Worm (Caenorhabditis elegans) whole organism, mixed stage, embryonic: ENCODE results near the gene srw-7.

ENCODE experiments used
- bed-3 ChIP-seq: fragments of 200-800 bp; sonication (Bioruptor generic); optimal IDR thresholded peaks from 3 replicates; lab custom pipeline; 2018; ENCODE audit warnings: mild to moderate bottlenecking, missing genetic modification characterization, moderate library complexity, missing compliant biosample characterization
- blmp-1 ChIP-seq: fragments of 150-350 bp; optimal IDR thresholded peaks from 2 replicates; lab custom pipeline; 2014; ENCODE audit warnings: missing biosample characterization, missing genetic modification characterization
- ceh-39 ChIP-seq: fragments of 150-350 bp; optimal IDR thresholded peaks from 2 replicates; lab custom pipeline; 2014; ENCODE audit warnings: missing biosample characterization, missing genetic modification characterization
- ceh-43 ChIP-seq: fragments of 200-800 bp; sonication (Bioruptor generic); optimal IDR thresholded peaks from 2 replicates; lab custom pipeline; 2018; ENCODE audit warnings: mild to moderate bottlenecking, missing genetic modification characterization, moderate library complexity, missing compliant biosample characterization
- ceh-83 ChIP-seq: fragments of 200-800 bp; sonication (Bioruptor generic); optimal IDR thresholded peaks from 2 replicates; lab custom pipeline; 2018; ENCODE audit warnings: mild to moderate bottlenecking, missing genetic modification characterization, missing compliant biosample characterization
- ces-1 ChIP-seq: fragments of 150-350 bp; optimal IDR thresholded peaks from 2 replicates; lab custom pipeline; 2014; ENCODE audit warnings: missing biosample characterization, missing genetic modification reagents, missing genetic modification characterization
- elt-1 ChIP-seq: sonication (generic microtip); optimal IDR thresholded peaks from 2 replicates; lab custom pipeline; 2017; ENCODE audit warnings: missing genetic modification characterization, mild to moderate bottlenecking, missing compliant biosample characterization, antibody characterized with exemption, moderate library complexity, borderline replicate concordance; ENCODE audit not compliant: insufficient read depth
- elt-3 ChIP-seq: fragments of 150-350 bp; optimal IDR thresholded peaks from 2 replicates; lab custom pipeline; 2014; ENCODE audit warnings: missing biosample characterization, missing genetic modification characterization
- flh-1 ChIP-seq: fragments of 200-800 bp; sonication (Bioruptor generic); optimal IDR thresholded peaks from 2 replicates; lab custom pipeline; 2018; ENCODE audit warnings: mild to moderate bottlenecking, missing genetic modification characterization, moderate library complexity, missing compliant biosample characterization
- ham-2 ChIP-seq: fragments of 200-800 bp; sonication (Bioruptor generic); optimal IDR thresholded peaks from 2 replicates; lab custom pipeline; 2018; ENCODE audit warnings: mild to moderate bottlenecking, missing genetic modification characterization, missing compliant biosample characterization
- lin-13 ChIP-seq: fragments of 150-350 bp; optimal IDR thresholded peaks from 2 replicates; lab custom pipeline; 2014; ENCODE audit warnings: missing biosample characterization, missing genetic modification characterization
- lin-32 ChIP-seq: fragments of 200-800 bp; sonication (Bioruptor generic); optimal IDR thresholded peaks from 2 replicates; lab custom pipeline; 2018; ENCODE audit warnings: mild to moderate bottlenecking, missing genetic modification characterization, missing compliant biosample characterization
- lsy-2 ChIP-seq: fragments of 150-350 bp; optimal IDR thresholded peaks from 2 replicates; lab custom pipeline; 2014; ENCODE audit warnings: missing biosample characterization, missing genetic modification characterization
- mab-5 ChIP-seq: fragments of 150-350 bp; optimal IDR thresholded peaks from 2 replicates; lab custom pipeline; 2014; ENCODE audit warnings: missing biosample characterization, missing genetic modification characterization
- mep-1 ChIP-seq: fragments of 150-350 bp; optimal IDR thresholded peaks from 2 replicates; lab custom pipeline; 2017; ENCODE audit warnings: missing biosample characterization, missing genetic modification reagents, missing genetic modification characterization, inconsistent platforms
- nhr-12 ChIP-seq: fragments of 150-350 bp; optimal IDR thresholded peaks from 2 replicates; lab custom pipeline; 2014; ENCODE audit warnings: missing biosample characterization, missing genetic modification characterization
- nhr-2 ChIP-seq: fragments of 150-350 bp; optimal IDR thresholded peaks from 2 replicates; lab custom pipeline; 2014; ENCODE audit warnings: missing biosample characterization, missing genetic modification characterization
- nhr-237 ChIP-seq: fragments of 150-350 bp; optimal IDR thresholded peaks from 2 replicates; lab custom pipeline; 2014; ENCODE audit warnings: missing biosample characterization, missing genetic modification characterization
- nhr-76 ChIP-seq: sonication (generic microtip); optimal IDR thresholded peaks from 2 replicates; lab custom pipeline; 2017; ENCODE audit warnings: missing biosample characterization, missing genetic modification characterization
- snpc-4 ChIP-seq: fragments of 150-350 bp; optimal IDR thresholded peaks from 2 replicates; lab custom pipeline; 2014; ENCODE audit warnings: missing biosample characterization, missing genetic modification characterization
- unc-120 ChIP-seq: sonication (generic microtip); optimal IDR thresholded peaks from 2 replicates; lab custom pipeline; 2017; ENCODE audit warnings: missing genetic modification characterization, missing compliant biosample characterization; ENCODE audit not compliant: poor library complexity, severe bottlenecking
- unc-62 ChIP-seq: fragments of 150-350 bp; optimal IDR thresholded peaks from 2 replicates; lab custom pipeline; 2014; ENCODE audit warnings: missing biosample characterization, missing genetic modification reagents, missing genetic modification characterization

Gene srw-7

DNA sequence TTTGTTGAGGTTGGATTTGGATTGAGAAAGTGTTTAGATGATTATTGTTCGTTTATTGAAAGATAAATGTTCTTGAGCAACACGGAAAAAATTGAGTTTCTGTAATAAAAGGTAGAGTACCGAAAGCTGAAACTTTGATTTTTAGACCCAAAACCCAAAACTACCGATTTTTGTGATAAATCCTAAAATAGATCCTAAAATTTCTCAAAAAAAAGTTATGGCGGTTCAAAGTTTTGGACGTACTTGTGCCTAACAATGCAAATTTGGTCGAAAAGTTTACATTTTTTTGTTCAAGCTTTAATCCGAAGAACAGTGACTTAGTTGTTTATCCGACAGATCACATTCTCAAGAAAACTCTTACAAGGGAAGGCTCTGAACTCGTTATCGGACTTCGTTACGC is 41.2 kb downstream of the srw-7 start, which contains the start of gene nhr-185:
nhr-185 (minus strand) TSS at position 101 of the 400 bp plus-strand sequence.
- TF ChIP-seq ces-1 (GFP tag; lab: Kevin White, UChicago) (no peak), nhr-12 (tag; lab: Kevin White, UChicago) (no peak), unc-62 (GFP tag; lab: Kevin White, UChicago) (no peak), ham-2 (GFP tag; lab: Kevin White, UChicago) (no peak), ceh-43 (GFP tag; lab: Kevin White, UChicago) (no peak), unc-120 (tag; lab: Kevin White, UChicago) (no peak), elt-1 (tag; lab: Kevin White, UChicago) (no peak), mab-5 (tag; lab: Kevin White, UChicago) (no peak), lin-13 (tag; lab: Kevin White, UChicago) (no peak), ceh-39 (no peak), ceh-83 (GFP tag; lab: Kevin White, UChicago) (no peak), nhr-2 (tag; lab: Kevin White, UChicago) (no peak), mep-1 (tag; lab: Kevin White, UChicago) (no peak), flh-1 (GFP tag; lab: Kevin White, UChicago) (no peak)

DNA sequence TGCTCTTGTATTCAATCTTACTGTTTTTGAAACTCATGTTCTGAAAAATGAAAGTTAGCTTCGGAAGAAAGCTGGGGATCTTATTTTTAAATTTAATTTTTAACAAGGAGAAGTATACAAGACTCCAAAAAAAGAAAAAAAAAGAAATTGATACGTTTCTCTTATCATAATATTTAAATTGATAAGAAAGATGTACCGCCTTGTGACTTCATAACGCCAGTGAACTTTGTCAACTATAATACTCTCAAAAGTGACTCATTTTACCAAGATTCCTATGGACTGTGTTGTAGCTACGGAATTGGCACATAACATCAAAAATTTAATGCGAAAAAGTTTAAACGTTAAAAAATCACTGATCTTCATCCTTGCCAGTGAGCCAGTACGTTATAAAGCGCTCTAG is 45.7 kb downstream of the srw-7 start:
- TF ChIP-seq unc-120 (tag; lab: Kevin White, UChicago) (no peak), elt-3 (tag; lab: Kevin White, UChicago) (no peak)

- TF ChIP-seq blmp-1 (tag; lab: Kevin White, UChicago) (no peak), lin-32 (no peak), lsy-2 (no peak), nhr-76 (no peak), ceh-39 (no peak), mep-1 (tag; lab: Kevin White, UChicago) (no peak), ces-1 (GFP tag; lab: Kevin White, UChicago) (no peak)
These were observed 48.8 kb downstream of the srw-7 start, which contains the start of gene nhr-186 for ce11 chrV:3854847-3855246. Gene nhr-186 (minus strand): TSS chrV:3854947.

- TF ChIP-seq elt-1 (tag; lab: Kevin White, UChicago) (no peak), lin-32 (no peak), bed-3 (GFP tag; lab: Kevin White, UChicago) (no peak), mab-5 (tag; lab: Kevin White, UChicago) (no peak), mep-1 (tag; lab: Kevin White, UChicago) (no peak), nhr-237 (tag; lab: Kevin White, UChicago) (no peak), snpc-4 (tag; lab: Kevin White, UChicago) (no peak), lsy-2 (no peak), ham-2 (GFP tag; lab: Kevin White, UChicago) (no peak), ceh-39 (no peak)
- TF ChIP-seq, all 35 proteins: peak for 0
These were observed 49.9 kb downstream of the srw-7 start for ce11 chrV:3855916-3856315.
